Fruit fly (Drosophila melanogaster): ENCODE results near the gene CG2187.

Gene CG2187

DNA sequence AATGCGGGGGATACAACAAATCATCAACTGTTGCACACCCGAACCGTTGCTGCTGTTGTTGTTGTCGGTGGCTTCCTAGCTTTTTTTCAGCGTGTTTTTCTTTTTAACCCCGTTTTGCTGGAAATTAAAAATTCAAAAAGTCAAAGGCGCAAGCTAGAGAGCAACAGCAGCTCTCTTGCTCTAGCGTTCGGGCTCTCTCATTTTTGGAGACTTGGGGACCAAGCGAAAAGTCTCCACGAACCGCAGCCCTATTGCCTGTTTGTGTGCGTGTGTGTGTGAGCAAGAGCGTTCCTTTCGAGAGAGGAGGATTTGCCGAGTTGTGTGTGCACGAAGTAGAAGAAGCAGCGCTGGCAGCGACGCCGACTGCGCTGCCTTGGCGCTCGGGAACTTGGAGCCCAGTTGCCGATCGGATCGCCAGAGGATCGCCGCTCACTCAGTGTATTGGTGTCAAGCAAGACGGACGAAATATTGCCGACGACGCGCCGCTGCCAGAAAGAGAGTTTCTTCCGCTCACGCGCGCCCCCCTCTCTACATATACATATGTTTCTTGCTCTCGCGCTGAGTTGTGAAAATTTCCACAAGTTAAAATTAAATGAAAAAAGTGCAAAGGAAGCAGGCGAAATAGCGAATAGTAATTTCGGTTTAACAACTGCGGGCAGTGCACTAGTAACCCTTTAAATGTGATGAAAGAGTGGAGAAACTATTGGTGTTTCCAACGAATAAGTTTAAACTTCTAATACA, 33.7 kb downstream of the CG2187 start (continued):
- TF ChIP-seq CG4318 (GFP tag; optimal IDR thresholded peaks at IDR 0.05) (no peak), Lpt (GFP tag; optimal IDR thresholded peaks at IDR 0.05) (no peak), topi (GFP tag; optimal IDR thresholded peaks at IDR 0.05) (peak; percentile 6), CG7368 (GFP tag; optimal IDR thresholded peaks at IDR 0.05) (no peak), svp (GFP tag) (peak; percentile 85), Sox15 (GFP tag; optimal IDR thresholded peaks at IDR 0.05) (peak; percentile 21), Gug (GFP tag; IDR thresholded peaks at IDR 0.05) (no peak), CG11762 (GFP tag; optimal IDR thresholded peaks at IDR 0.05; ENCODE audit: insufficient read depth) (no peak), CG15336 (GFP tag; IDR thresholded peaks at IDR 0.05) (peak; percentile 4; the same call in 1 of the 2 replicates), CG34406 (GFP tag; optimal IDR thresholded peaks at IDR 0.05) (no peak), fd85E (GFP tag; optimal IDR thresholded peaks at IDR 0.05) (peak; percentile 30), Ets96B (tag; optimal IDR thresholded peaks at IDR 0.05) (no peak), fkh (GFP tag; optimal IDR thresholded peaks at IDR 0.05) (no peak), ss (GFP tag; optimal IDR thresholded peaks at IDR 0.05) (no peak), pdm3 (GFP tag; optimal IDR thresholded peaks at IDR 0.05) (no peak), CG8119 (GFP tag; IDR thresholded peaks at IDR 0.05) (peak; percentile 57; the same call in 2 of the 3 replicates), CG10631 (GFP tag; optimal IDR thresholded peaks at IDR 0.05) (peak; percentile 8), spab (GFP tag; optimal IDR thresholded peaks at IDR 0.05) (no peak), salr (GFP tag; optimal IDR thresholded peaks at IDR 0.05) (no peak), fd59A (GFP tag; optimal IDR thresholded peaks at IDR 0.05) (peak; percentile 22)

DNA sequence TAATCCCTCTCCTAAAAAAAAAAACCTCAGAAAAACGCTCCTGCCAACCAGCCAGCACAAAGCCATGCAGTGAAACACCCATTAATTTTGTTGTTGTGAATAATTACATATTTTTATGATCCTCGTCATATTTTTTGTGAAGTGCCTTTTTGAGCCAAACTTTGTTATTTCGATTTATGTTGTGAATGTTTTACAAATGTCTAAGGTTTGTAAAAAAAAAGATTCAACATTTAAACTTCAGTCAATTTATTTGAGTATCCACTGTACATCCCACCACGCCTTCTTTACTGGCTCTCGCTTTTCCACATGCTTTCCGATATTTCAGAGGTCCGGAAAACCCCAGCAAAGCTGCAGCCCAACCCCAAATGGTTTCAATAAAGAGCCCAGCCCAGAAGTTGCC, 34.3 kb downstream of the CG2187 start:
- TF ChIP-seq Eip78C (GFP tag), result peak; percentile 83
- peak; percentile 30; the same call in 1 of the 2 replicates for TF ChIP-seq CG15336 (GFP tag; IDR thresholded peaks at IDR 0.05)
- no peak for TF ChIP-seq Lpt (GFP tag; optimal IDR thresholded peaks at IDR 0.05)
- 0 out of 3 replicates have a peak, but pooled peaks have one; percentile 15 for TF ChIP-seq CG8119 (GFP tag; IDR thresholded peaks at IDR 0.05)
- no peak for TF ChIP-seq Hr38 (GFP tag; optimal IDR thresholded peaks at IDR 0.05)
- TF ChIP-seq CG6163 (GFP tag; IDR thresholded peaks at IDR 0.05), result peak; percentile 46; the same call in 2 of the 3 replicates
- TF ChIP-seq Hr39 (GFP tag; optimal IDR thresholded peaks at IDR 0.05), result no peak
- TF ChIP-seq CG10631 (GFP tag; optimal IDR thresholded peaks at IDR 0.05), result peak; percentile 32
- peak; percentile 34 for TF ChIP-seq Sox14 (GFP tag; optimal IDR thresholded peaks at IDR 0.05)
- no peak for TF ChIP-seq CG8632 (GFP tag; optimal IDR thresholded peaks at IDR 0.05)
- TF ChIP-seq salr (GFP tag; optimal IDR thresholded peaks at IDR 0.05), result peak in 1 of 2 experiments; percentile 62
- no peak for TF ChIP-seq CG34406 (GFP tag; optimal IDR thresholded peaks at IDR 0.05)
- TF ChIP-seq fkh (GFP tag; optimal IDR thresholded peaks at IDR 0.05), result no peak
- no peak for TF ChIP-seq CG6808 (GFP tag; optimal IDR thresholded peaks at IDR 0.05)
- peak; percentile 25 for TF ChIP-seq pdm3 (GFP tag; optimal IDR thresholded peaks at IDR 0.05)
- peak; percentile 27 for TF ChIP-seq CG6276 (GFP tag; optimal IDR thresholded peaks at IDR 0.05)
- TF ChIP-seq CG31627 (GFP tag; optimal IDR thresholded peaks at IDR 0.05), result no peak
- TF ChIP-seq CG32006 (GFP tag; optimal IDR thresholded peaks at IDR 0.05), result peak; percentile 52
- no peak for TF ChIP-seq acj6 (GFP tag; optimal IDR thresholded peaks at IDR 0.05)
- TF ChIP-seq dsx (GFP tag; optimal IDR thresholded peaks at IDR 0.05; ENCODE audit: poor library complexity, severe bottlenecking), result no peak
- TF ChIP-seq spab (GFP tag; optimal IDR thresholded peaks at IDR 0.05), result no peak
- no peak for TF ChIP-seq dac (GFP tag; optimal IDR thresholded peaks at IDR 0.05)
- TF ChIP-seq Hr4 (GFP tag; optimal IDR thresholded peaks at IDR 0.05), result peak; percentile 57

DNA sequence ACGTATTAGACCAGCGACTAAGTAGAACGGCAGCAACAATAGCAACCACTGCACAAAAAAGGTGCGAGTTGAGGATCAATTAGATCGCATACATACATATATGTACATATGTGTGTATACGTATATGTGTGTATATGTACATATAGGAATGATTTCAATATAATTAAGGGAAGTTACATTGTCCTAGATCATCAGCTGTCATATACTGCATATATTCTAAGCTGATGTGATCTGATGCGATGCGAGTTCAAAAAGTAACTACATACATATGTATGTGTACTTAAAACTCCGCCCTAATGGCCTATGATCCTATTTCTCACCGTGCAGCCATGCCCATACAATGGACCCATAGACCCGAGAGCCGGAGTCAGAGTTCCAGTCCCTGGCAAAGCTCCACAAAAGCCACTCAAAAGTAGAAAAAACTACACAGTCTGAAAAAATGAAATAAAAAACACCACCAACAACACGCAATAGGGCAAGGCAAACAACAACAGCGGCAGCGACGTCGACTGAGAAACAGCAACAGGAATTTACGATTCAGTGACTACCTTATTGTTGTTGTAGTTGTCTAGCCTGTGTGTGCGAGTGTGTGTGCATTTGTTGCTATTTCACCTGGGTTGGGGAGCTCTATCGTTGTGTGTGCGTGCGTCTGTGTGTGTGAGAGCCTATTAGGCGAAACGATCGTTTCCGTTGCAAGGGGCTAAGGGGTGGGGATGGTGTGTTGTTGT, 35.1 kb downstream of the CG2187 start:
- TF ChIP-seq CG16779 (tag; optimal IDR thresholded peaks at IDR 0.05) (peak; percentile 20), CG11294 (GFP tag; IDR thresholded peaks at IDR 0.05) (peak; percentile 40; the same call in 1 of the 2 replicates), Gug (GFP tag; IDR thresholded peaks at IDR 0.05) (peak; percentile 43; the same call in 1 of the 2 replicates), CG6276 (GFP tag; optimal IDR thresholded peaks at IDR 0.05) (peak; percentile 66), CG32006 (GFP tag; optimal IDR thresholded peaks at IDR 0.05) (peak; percentile 77), CG3919 (GFP tag; optimal IDR thresholded peaks at IDR 0.05) (peak; percentile 51), Eip78C (GFP tag) (peak; percentile 85), OdsH (GFP tag; optimal IDR thresholded peaks at IDR 0.05) (peak; percentile 40), CG10631 (GFP tag; optimal IDR thresholded peaks at IDR 0.05) (peak; percentile 67), CG8119 (GFP tag; IDR thresholded peaks at IDR 0.05) (peak; percentile 65; the same call in 1 of the 3 replicates), acj6 (GFP tag; optimal IDR thresholded peaks at IDR 0.05) (peak; percentile 34), Hr39 (GFP tag; optimal IDR thresholded peaks at IDR 0.05) (no peak), fd59A (GFP tag; optimal IDR thresholded peaks at IDR 0.05) (peak; percentile 22), lz (GFP tag; optimal IDR thresholded peaks at IDR 0.05) (no peak), Eip75B (GFP tag; optimal IDR thresholded peaks at IDR 0.05) (peak; percentile 36), CG6163 (GFP tag; IDR thresholded peaks at IDR 0.05) (0 out of 3 replicates have a peak, but pooled peaks have one; percentile 23), Sox14 (GFP tag; optimal IDR thresholded peaks at IDR 0.05) (peak; percentile 63), esn (GFP tag; optimal IDR thresholded peaks at IDR 0.05) (no peak), achi (GFP tag; optimal IDR thresholded peaks at IDR 0.05) (peak; percentile 38), salr (GFP tag; optimal IDR thresholded peaks at IDR 0.05) (peak in 1 of 2 experiments; percentile 72), CG7368 (GFP tag; optimal IDR thresholded peaks at IDR 0.05) (no peak), CG3032 (tag; optimal IDR thresholded peaks at IDR 0.05) (peak; percentile 9)

Measured in whole organism, prepupa.